Worm (Caenorhabditis elegans): ENCODE results near the gene T12A2.21.

Gene T12A2.21

ce11 chrIII:6206161-6206853 is 30.2 kb downstream of the T12A2.21 start, which contains the start of the genes sna-3 and rps-3 (continued):
- TF ChIP-seq ZK546.5 (tag; optimal IDR thresholded peaks at IDR 0.05) (no peak), nhr-25 (tag; optimal IDR thresholded peaks at IDR 0.05; ENCODE audit: borderline replicate concordance, insufficient read depth) (peak; percentile 22), nhr-237 (tag; optimal IDR thresholded peaks at IDR 0.05) (no peak), vab-7 (GFP tag; IDR thresholded peaks at IDR 0.05) (no peak), F26F4.8 (GFP tag; conservative IDR thresholded peaks at IDR 0.05) (no peak), nhr-76 (tag; optimal IDR thresholded peaks at IDR 0.05) (no peak), madf-5 (GFP tag; IDR thresholded peaks at IDR 0.05) (no peak), ceh-82 (tag; optimal IDR thresholded peaks at IDR 0.05) (no peak), rbr-2 (tag; optimal IDR thresholded peaks at IDR 0.05) (peak; percentile 70), nhr-10 (tag; optimal IDR thresholded peaks at IDR 0.05) (no peak), lin-13 (GFP tag; optimal IDR thresholded peaks at IDR 0.05) (peak; percentile 72), ztf-7 (tag; optimal IDR thresholded peaks at IDR 0.05) (peak; percentile 39), ctbp-1 (GFP tag; IDR thresholded peaks at IDR 0.05) (no peak), lsy-2 (tag; optimal IDR thresholded peaks at IDR 0.05) (peak; percentile 66 to 92), ceh-32 (tag; optimal IDR thresholded peaks at IDR 0.05; ENCODE audit: poor library complexity) (no peak), mep-1 (tag; optimal IDR thresholded peaks at IDR 0.05) (peak; percentile 89), nhr-28 (tag; optimal IDR thresholded peaks at IDR 0.05) (peak; percentile 69), unc-39 (tag; optimal IDR thresholded peaks at IDR 0.05) (no peak), aha-1 (tag) (peak; percentile 36), snpc-1.2 (GFP tag; IDR thresholded peaks at IDR 0.05) (no peak), Y48G9A.11 (GFP tag; IDR thresholded peaks at IDR 0.05) (no peak), Y105C5A.15 (GFP tag; IDR thresholded peaks at IDR 0.05) (no peak), fkh-10 (GFP tag; optimal IDR thresholded peaks at IDR 0.05) (no peak), jun-1 (tag; optimal IDR thresholded peaks at IDR 0.05) (no peak), egl-43 (GFP tag; IDR thresholded peaks at IDR 0.05) (no peak)

- TF ChIP-seq daf-16 (GFP tag; optimal IDR thresholded peaks at IDR 0.05) (peak in 1 of 2 experiments; percentile 7), daf-16 (tag; optimal IDR thresholded peaks at IDR 0.05) (peak; percentile 0), F49E8.2 (tag; optimal IDR thresholded peaks at IDR 0.05; ENCODE audit: borderline replicate concordance) (peak; percentile 24), F37D6.2 (tag; optimal IDR thresholded peaks at IDR 0.05) (no peak), nhr-6 (tag; optimal IDR thresholded peaks at IDR 0.05) (no peak), lin-38 (GFP tag; IDR thresholded peaks at IDR 0.05) (peak; percentile 57), Y48G9A.11 (GFP tag; IDR thresholded peaks at IDR 0.05) (no peak), ama-1 (optimal IDR thresholded peaks at IDR 0.05) (peak; percentile 52), unc-62 (GFP tag; optimal IDR thresholded peaks at IDR 0.05 in 1 of 2) (peak in 1 of 2 experiments; percentile 65), unc-62 (tag; optimal IDR thresholded peaks at IDR 0.05) (no peak)
These were observed 34.1 kb downstream of the T12A2.21 start for ce11 chrIII:6202440-6202839.

- TF ChIP-seq unc-62 (GFP tag; optimal IDR thresholded peaks at IDR 0.05 in 1 of 2) (peak in 1 of 2 experiments; percentile 97), unc-62 (tag; optimal IDR thresholded peaks at IDR 0.05) (no peak), F10B5.3 (tag; optimal IDR thresholded peaks at IDR 0.05) (no peak), dpl-1 (GFP tag; optimal IDR thresholded peaks at IDR 0.05) (no peak), dve-1 (tag; optimal IDR thresholded peaks at IDR 0.05; ENCODE audit: insufficient read depth) (no peak), php-3 (GFP tag; IDR thresholded peaks at IDR 0.05) (no peak)
These were observed 35.2 kb downstream of the T12A2.21 start for ce11 chrIII:6201325-6201724.
